Fruit fly (Drosophila melanogaster): ENCODE data around the gene CG31788.

CG31788 gene

dm6 chr2L:18292222-18292621 lies 34.4 kb upstream of the CG31788 start, which contains the start of gene Sfp36F:
Sfp36F (plus strand) TSS chr2L:18292522.
- TF ChIP-seq EcR (GFP tag; optimal IDR thresholded peaks at IDR 0.05) (no peak), Pif1A (GFP tag; optimal IDR thresholded peaks at IDR 0.05) (no peak), CG8159 (tag; optimal IDR thresholded peaks at IDR 0.05) (no peak), CG12605 (GFP tag; IDR thresholded peaks at IDR 0.05) (no peak), CG13204 (GFP tag; optimal IDR thresholded peaks at IDR 0.05) (no peak), CG32121 (GFP tag; IDR thresholded peaks at IDR 0.05) (no peak), Ets98B (GFP tag; IDR thresholded peaks at IDR 0.05) (no peak), CG34367 (tag; optimal IDR thresholded peaks at IDR 0.05) (no peak), CG4496 (GFP tag; IDR thresholded peaks at IDR 0.05) (no peak), CG10348 (GFP tag; IDR thresholded peaks at IDR 0.05) (no peak), Snoo (tag; optimal IDR thresholded peaks at IDR 0.05) (no peak), D1 (tag; optimal IDR thresholded peaks at IDR 0.05) (no peak), CG8301 (tag; optimal IDR thresholded peaks at IDR 0.05) (no peak), Pif1B (GFP tag; optimal IDR thresholded peaks at IDR 0.05) (no peak), fd96Ca (GFP tag; IDR thresholded peaks at IDR 0.05) (no peak), rn (GFP tag; IDR thresholded peaks at IDR 0.05) (no peak), CG15710 (tag; optimal IDR thresholded peaks at IDR 0.05) (no peak), CG17806 (tag; optimal IDR thresholded peaks at IDR 0.05) (no peak)

- no peak for TF ChIP-seq rn (GFP tag; IDR thresholded peaks at IDR 0.05)
- no peak for TF ChIP-seq Pif1B (GFP tag; optimal IDR thresholded peaks at IDR 0.05)
- no peak for TF ChIP-seq CG32121 (GFP tag; IDR thresholded peaks at IDR 0.05)
- TF ChIP-seq CG10348 (GFP tag; IDR thresholded peaks at IDR 0.05), result no peak
- no peak for TF ChIP-seq CG13204 (GFP tag; optimal IDR thresholded peaks at IDR 0.05)
- no peak for TF ChIP-seq CG9948 (tag; optimal IDR thresholded peaks at IDR 0.05)
- no peak for TF ChIP-seq CG15710 (tag; optimal IDR thresholded peaks at IDR 0.05)
- TF ChIP-seq Ets98B (GFP tag; IDR thresholded peaks at IDR 0.05), result no peak
- TF ChIP-seq CG17806 (tag; optimal IDR thresholded peaks at IDR 0.05), result no peak
- no peak for TF ChIP-seq EcR (GFP tag; optimal IDR thresholded peaks at IDR 0.05)
- no peak for TF ChIP-seq Pif1A (GFP tag; optimal IDR thresholded peaks at IDR 0.05)
- no peak for TF ChIP-seq gl (tag; optimal IDR thresholded peaks at IDR 0.05)
- no peak for TF ChIP-seq CG12605 (GFP tag; IDR thresholded peaks at IDR 0.05)
- TF ChIP-seq Snoo (tag; optimal IDR thresholded peaks at IDR 0.05), result no peak
Observed at dm6 chr2L:18291362-18291761, 33.6 kb upstream of the CG31788 start, which contains the start of gene CG43362. CG43362 (minus strand) TSS chr2L:18291462.

- TF ChIP-seq CG8301 (tag; optimal IDR thresholded peaks at IDR 0.05), result no peak
- peak; percentile 54 for TF ChIP-seq CG8159 (tag; optimal IDR thresholded peaks at IDR 0.05)
- TF ChIP-seq CG15710 (tag; optimal IDR thresholded peaks at IDR 0.05), result peak; percentile 43
- no peak for TF ChIP-seq fd96Ca (GFP tag; IDR thresholded peaks at IDR 0.05)
- peak; percentile 47 for TF ChIP-seq CG14655 (GFP tag; optimal IDR thresholded peaks at IDR 0.05)
- TF ChIP-seq CG34367 (tag; optimal IDR thresholded peaks at IDR 0.05), result peak; percentile 5
- no peak for TF ChIP-seq CG32121 (GFP tag; IDR thresholded peaks at IDR 0.05)
Observed at dm6 chr2L:18287171-18287570, 29.4 kb upstream of the CG31788 start.

- TF ChIP-seq Pif1A (GFP tag; optimal IDR thresholded peaks at IDR 0.05) (no peak), Ets98B (GFP tag; IDR thresholded peaks at IDR 0.05) (no peak), CG9948 (tag; optimal IDR thresholded peaks at IDR 0.05) (no peak), Snoo (tag; optimal IDR thresholded peaks at IDR 0.05) (no peak), EcR (GFP tag; optimal IDR thresholded peaks at IDR 0.05) (no peak), CG10348 (GFP tag; IDR thresholded peaks at IDR 0.05) (no peak), CG34367 (tag; optimal IDR thresholded peaks at IDR 0.05) (no peak), CG8159 (tag; optimal IDR thresholded peaks at IDR 0.05) (no peak), CG14655 (GFP tag; optimal IDR thresholded peaks at IDR 0.05) (no peak), CG32121 (GFP tag; IDR thresholded peaks at IDR 0.05) (no peak), CG4496 (GFP tag; IDR thresholded peaks at IDR 0.05) (no peak), CG17806 (tag; optimal IDR thresholded peaks at IDR 0.05) (no peak)
Observed at dm6 chr2L:18285620-18286019, 27.8 kb upstream of the CG31788 start, which contains the start of gene CG31787. CG31787 (minus strand) TSS chr2L:18285720.

- no peak for TF ChIP-seq Pif1A (GFP tag; optimal IDR thresholded peaks at IDR 0.05)
- no peak for TF ChIP-seq fd96Ca (GFP tag; IDR thresholded peaks at IDR 0.05)
- TF ChIP-seq CG15710 (tag; optimal IDR thresholded peaks at IDR 0.05), result no peak
- TF ChIP-seq rn (GFP tag; IDR thresholded peaks at IDR 0.05), result no peak
- TF ChIP-seq CG32121 (GFP tag; IDR thresholded peaks at IDR 0.05), result no peak
- TF ChIP-seq CG34367 (tag; optimal IDR thresholded peaks at IDR 0.05), result no peak
- TF ChIP-seq CG17806 (tag; optimal IDR thresholded peaks at IDR 0.05), result no peak
- TF ChIP-seq D1 (tag; optimal IDR thresholded peaks at IDR 0.05), result no peak
- TF ChIP-seq CG14655 (GFP tag; optimal IDR thresholded peaks at IDR 0.05), result no peak
- no peak for TF ChIP-seq EcR (GFP tag; optimal IDR thresholded peaks at IDR 0.05)
- no peak for TF ChIP-seq CG4496 (GFP tag; IDR thresholded peaks at IDR 0.05)
- TF ChIP-seq Pif1B (GFP tag; optimal IDR thresholded peaks at IDR 0.05), result no peak
- no peak for TF ChIP-seq Snoo (tag; optimal IDR thresholded peaks at IDR 0.05)
- no peak for TF ChIP-seq gl (tag; optimal IDR thresholded peaks at IDR 0.05)
Observed at dm6 chr2L:18284150-18284842, 26.5 kb upstream of the CG31788 start.

dm6 chr2L:18275663-18276062 lies 17.9 kb upstream of the CG31788 start, which contains the start of gene CG42750:
CG42750 (minus strand) TSS chr2L:18275770.
- TF ChIP-seq rn (GFP tag; IDR thresholded peaks at IDR 0.05), result no peak
- no peak for TF ChIP-seq gl (tag; optimal IDR thresholded peaks at IDR 0.05)

Measured in whole organism, pupa.